Fruit fly (Drosophila melanogaster) whole organism, wandering third instar larva: ENCODE measurements around the gene CanA1.

Source experiments
- Dif ChIP-seq: fragments of 200-275, 200-300 bp; sonication (Bioruptor generic); optimal IDR thresholded peaks from 2 replicates; lab custom pipeline; 2018; ENCODE audit warnings: missing biosample characterization, missing genetic modification characterization; ENCODE audit not compliant: partially characterized antibody
- HLH106 ChIP-seq: fragments of 200-800 bp; optimal IDR thresholded peaks from 3 replicates; lab custom pipeline; 2019; ENCODE audit warnings: missing biosample characterization, mild to moderate bottlenecking, missing genetic modification characterization, moderate library complexity
- Myc ChIP-seq: fragments of >200 bp; optimal IDR thresholded peaks from 2 replicates; lab custom pipeline; 2017
- OdsH ChIP-seq: fragments of 200-800 bp; sonication (Bioruptor generic); optimal IDR thresholded peaks from 2 replicates; lab custom pipeline; 2016; ENCODE audit warnings: missing biosample characterization, mild to moderate bottlenecking, missing genetic modification characterization
- Vsx2 ChIP-seq: fragments of 200-300, 225-300 bp; sonication (Bioruptor generic); optimal IDR thresholded peaks from 2 replicates; lab custom pipeline; 2018; ENCODE audit warnings: missing biosample characterization, missing genetic modification characterization; ENCODE audit not compliant: partially characterized antibody
- usp ChIP-seq: fragments of >200 bp; optimal IDR thresholded peaks from 2 replicates; lab custom pipeline; 2017; ENCODE audit warnings: missing biosample characterization, missing genetic modification characterization

- TF ChIP-seq OdsH (GFP tag; lab: Kevin White, UChicago) (no peak), Myc (lab: Kevin White, UChicago) (no peak), HLH106 (tag; lab: Kevin White, UChicago) (peak; percentile 5), usp (GFP tag; lab: Kevin White, UChicago) (no peak), Vsx2 (no peak), Dif (GFP tag; lab: Kevin White, UChicago) (no peak)
These were observed 25.6 kb downstream of the CanA1 start, which contains the start of gene Sox100B for dm6 chr3R:31064653-31065322.
